Fruit fly (Drosophila melanogaster) whole organism, prepupa: ENCODE data around the gene mub.
A peak's percentile ranks its signal among the peaks of the same experiment; 100 is the strongest.

Experiments used
- CG1621 ChIP-seq: fragments of 200-800 bp; sonication (Bioruptor generic); optimal IDR thresholded peaks from 3 replicates; lab custom pipeline; 2018; ENCODE audit warnings: missing biosample characterization, mild to moderate bottlenecking, missing genetic modification characterization
- CG6163 ChIP-seq: fragments of 200-800 bp; sonication (Bioruptor generic); IDR thresholded peaks from 3 replicates; pipeline ENCODE4 v1.3.6; 2022; ENCODE audit warnings: missing biosample characterization, missing genetic modification characterization
- Eip78C ChIP-seq: fragments of 200-800 bp; sonication (Bioruptor generic); peaks from one replicate; lab custom pipeline; 2016; ENCODE audit warnings: missing biosample characterization, missing genetic modification characterization
- Lpt ChIP-seq: fragments of 200-800 bp; sonication (Bioruptor generic); optimal IDR thresholded peaks from 3 replicates; lab custom pipeline; 2016; ENCODE audit warnings: missing biosample characterization, missing genetic modification characterization
- esn ChIP-seq: fragments of 200-800 bp; sonication (Bioruptor generic); optimal IDR thresholded peaks from 2 replicates; lab custom pipeline; 2016; ENCODE audit warnings: missing biosample characterization, mild to moderate bottlenecking, missing genetic modification characterization, moderate library complexity

- TF ChIP-seq Eip78C (GFP tag; lab: Kevin White, UChicago): peak; percentile 88
- peak; percentile 23 for TF ChIP-seq esn
- TF ChIP-seq CG6163 (GFP tag; lab: Robert Waterston, UW): no peak
- no peak for TF ChIP-seq Lpt (GFP tag; lab: Kevin White, UChicago)
- no peak for TF ChIP-seq CG1621
These were observed 110.1 kb downstream of the mub start, which contains the start of gene CG7458 for dm6 chr3L:21954474-21955321.
